In genomic region chrX:2382227-2382626, ce11 we compare ENCODE assay signal across 5 worm cellular contexts.
TF ChIP-seq lines count a peak whose summit lies in the region.

No protein-coding gene starts in this region.

TF ChIP-seq in whole organism, L1 larva, 84 proteins besides CTCF, POLR2A, EP300 and RAD21 (continued from another document and continues in another):
- TF ChIP-seq efl-1 (optimal IDR thresholded peaks at IDR 0.05; lab: Kevin White, UChicago) = peak; percentile 6 to 41
- TF ChIP-seq efl-1 (GFP tag; optimal IDR thresholded peaks at IDR 0.05 in 1 of 2; lab: Kevin White, UChicago) = peak; percentile 54 to 86
- TF ChIP-seq mep-1 (tag; optimal IDR thresholded peaks at IDR 0.05; lab: Kevin White, UChicago) = peak; percentile 51
- TF ChIP-seq grh-1 (GFP tag; IDR thresholded peaks at IDR 0.05; lab: Robert Waterston, UW) = 0 out of 2 replicates have a peak, but pooled peaks have one; percentile 5
- TF ChIP-seq ceh-82 (tag; optimal IDR thresholded peaks at IDR 0.05; lab: Kevin White, UChicago) = peak; percentile 35 to 40 (median 39)
- no peak for TF ChIP-seq jun-1 (tag; optimal IDR thresholded peaks at IDR 0.05; lab: Kevin White, UChicago)
- TF ChIP-seq nhr-71 (tag; optimal IDR thresholded peaks at IDR 0.05; lab: Kevin White, UChicago) = peak; percentile 83
- TF ChIP-seq hlh-4 (tag; optimal IDR thresholded peaks at IDR 0.05; lab: Kevin White, UChicago) = no peak
- no peak for TF ChIP-seq egl-27 (tag; optimal IDR thresholded peaks at IDR 0.05; lab: Kevin White, UChicago)
- no peak for TF ChIP-seq tlp-1 (tag; optimal IDR thresholded peaks at IDR 0.05; lab: Kevin White, UChicago)
- no peak for TF ChIP-seq Y116A8C.19 (tag; optimal IDR thresholded peaks at IDR 0.05; lab: Kevin White, UChicago; ENCODE audit: borderline replicate concordance)
- peak; percentile 57 for TF ChIP-seq dsc-1 (tag; optimal IDR thresholded peaks at IDR 0.05; lab: Kevin White, UChicago)
- TF ChIP-seq skn-1 (tag; optimal IDR thresholded peaks at IDR 0.05; lab: Kevin White, UChicago) = peak; percentile 72
- peak; percentile 59 to 77 for TF ChIP-seq lin-35 (GFP tag; optimal IDR thresholded peaks at IDR 0.05; lab: Kevin White, UChicago)
- TF ChIP-seq mab-9 (GFP tag; IDR thresholded peaks at IDR 0.05; lab: Robert Waterston, UW) = no peak
- peak; percentile 63 for TF ChIP-seq C16A3.4 (tag; optimal IDR thresholded peaks at IDR 0.05; lab: Kevin White, UChicago)
- peak; percentile 32 for TF ChIP-seq blmp-1 (tag; optimal IDR thresholded peaks at IDR 0.05; lab: Kevin White, UChicago)
- peak; percentile 75 for TF ChIP-seq nhr-47 (tag; optimal IDR thresholded peaks at IDR 0.05; lab: Kevin White, UChicago)
- TF ChIP-seq nhr-19 (GFP tag; conservative IDR thresholded peaks at IDR 0.05; lab: Robert Waterston, UW) = peak; percentile 49
- peak; percentile 26 for TF ChIP-seq fkh-8 (tag; optimal IDR thresholded peaks at IDR 0.05; lab: Kevin White, UChicago)
- peak; percentile 1 for TF ChIP-seq F16B12.6 (tag; optimal IDR thresholded peaks at IDR 0.05; lab: Kevin White, UChicago)
- TF ChIP-seq zip-4 (GFP tag; optimal IDR thresholded peaks at IDR 0.05; lab: Kevin White, UChicago) = peak; percentile 0
- TF ChIP-seq egl-13 (tag; optimal IDR thresholded peaks at IDR 0.05; lab: Kevin White, UChicago) = no peak
- peak; percentile 34 for TF ChIP-seq isw-1 (GFP tag; IDR thresholded peaks at IDR 0.05; lab: Robert Waterston, UW)
- TF ChIP-seq irx-1 (tag; optimal IDR thresholded peaks at IDR 0.05; lab: Kevin White, UChicago) = peak; percentile 14
- TF ChIP-seq snu-23 (GFP tag; optimal IDR thresholded peaks at IDR 0.05; lab: Kevin White, UChicago) = peak; percentile 81

TF ChIP-seq in whole organism, L2 larva, 48 proteins besides CTCF, POLR2A, EP300 and RAD21 (continued from another document and continues in another):
- no peak for TF ChIP-seq fos-1 (tag; optimal IDR thresholded peaks at IDR 0.05; lab: Kevin White, UChicago)
- no peak for TF ChIP-seq unc-62 (GFP tag; optimal IDR thresholded peaks at IDR 0.05; lab: Kevin White, UChicago)
- peak; percentile 24 for TF ChIP-seq lin-13 (GFP tag; optimal IDR thresholded peaks at IDR 0.05; lab: Kevin White, UChicago)
- TF ChIP-seq lsy-2 (tag; optimal IDR thresholded peaks at IDR 0.05; lab: Kevin White, UChicago) = peak; percentile 30 to 79
- TF ChIP-seq mab-5 (tag; optimal IDR thresholded peaks at IDR 0.05; lab: Kevin White, UChicago) = no peak
- TF ChIP-seq F13H6.1 (tag; optimal IDR thresholded peaks at IDR 0.05; lab: Kevin White, UChicago) = peak; percentile 59
- TF ChIP-seq nhr-77 (tag; optimal IDR thresholded peaks at IDR 0.05; lab: Kevin White, UChicago) = no peak
- TF ChIP-seq ztf-1 (GFP tag; conservative IDR thresholded peaks at IDR 0.05; lab: Robert Waterston, UW) = no peak
- no peak for TF ChIP-seq unc-39 (tag; optimal IDR thresholded peaks at IDR 0.05; lab: Kevin White, UChicago)
- TF ChIP-seq ceh-16 (tag; optimal IDR thresholded peaks at IDR 0.05; lab: Kevin White, UChicago) = peak; percentile 29
- peak; percentile 50 for TF ChIP-seq nhr-25 (tag; optimal IDR thresholded peaks at IDR 0.05; lab: Kevin White, UChicago)
- TF ChIP-seq elt-1 (tag; optimal IDR thresholded peaks at IDR 0.05; lab: Kevin White, UChicago) = no peak
- TF ChIP-seq mbf-1 (tag; optimal IDR thresholded peaks at IDR 0.05; lab: Kevin White, UChicago) = no peak
- no peak for TF ChIP-seq blmp-1 (tag; optimal IDR thresholded peaks at IDR 0.05; lab: Kevin White, UChicago; ENCODE audit: insufficient read depth)
- no peak for TF ChIP-seq ceh-82 (tag; optimal IDR thresholded peaks at IDR 0.05; lab: Kevin White, UChicago)
- peak; percentile 35 for TF ChIP-seq sem-4 (tag; optimal IDR thresholded peaks at IDR 0.05; lab: Kevin White, UChicago)
- TF ChIP-seq nhr-12 (tag; optimal IDR thresholded peaks at IDR 0.05; lab: Kevin White, UChicago) = no peak
- no peak for TF ChIP-seq peb-1 (tag; optimal IDR thresholded peaks at IDR 0.05; lab: Kevin White, UChicago)
- no peak for TF ChIP-seq R02D3.7 (tag; optimal IDR thresholded peaks at IDR 0.05; lab: Kevin White, UChicago)
- no peak for TF ChIP-seq ZK546.5 (tag; optimal IDR thresholded peaks at IDR 0.05; lab: Kevin White, UChicago)
- TF ChIP-seq zag-1 (tag; optimal IDR thresholded peaks at IDR 0.05; lab: Kevin White, UChicago) = no peak
- TF ChIP-seq crh-2 (tag; optimal IDR thresholded peaks at IDR 0.05; lab: Kevin White, UChicago) = peak; percentile 60
- TF ChIP-seq Y55F3AM.14 (GFP tag; optimal IDR thresholded peaks at IDR 0.05; lab: Kevin White, UChicago) = no peak
- peak; percentile 57 for TF ChIP-seq C34F6.9 (tag; optimal IDR thresholded peaks at IDR 0.05; lab: Kevin White, UChicago)
- TF ChIP-seq nhr-11 (tag; optimal IDR thresholded peaks at IDR 0.05; lab: Kevin White, UChicago) = no peak
- no peak for TF ChIP-seq nhr-6 (tag; optimal IDR thresholded peaks at IDR 0.05; lab: Kevin White, UChicago)
- peak; percentile 30 for TF ChIP-seq nhr-129 (tag; optimal IDR thresholded peaks at IDR 0.05; lab: Kevin White, UChicago)
- peak; percentile 50 for TF ChIP-seq nhr-21 (tag; optimal IDR thresholded peaks at IDR 0.05; lab: Kevin White, UChicago)

TF ChIP-seq in whole organism, L3 larva, 47 proteins besides CTCF, POLR2A, EP300 and RAD21 (continued from another document):
- no peak for TF ChIP-seq ZK546.5 (tag; optimal IDR thresholded peaks at IDR 0.05; lab: Kevin White, UChicago)
- peak; percentile 19 for TF ChIP-seq skn-1 (tag; optimal IDR thresholded peaks at IDR 0.05; lab: Kevin White, UChicago)
- peak; percentile 17 for TF ChIP-seq lin-15B (tag; optimal IDR thresholded peaks at IDR 0.05; lab: Kevin White, UChicago)
- no peak for TF ChIP-seq fkh-2 (tag; optimal IDR thresholded peaks at IDR 0.05; lab: Kevin White, UChicago)
- peak; percentile 44 for TF ChIP-seq hmg-11 (tag; optimal IDR thresholded peaks at IDR 0.05; lab: Kevin White, UChicago)
- peak; percentile 16 for TF ChIP-seq egl-5 (tag; optimal IDR thresholded peaks at IDR 0.05; lab: Kevin White, UChicago)
- no peak for TF ChIP-seq ceh-82 (tag; optimal IDR thresholded peaks at IDR 0.05; lab: Kevin White, UChicago)
- TF ChIP-seq elt-2 (tag; optimal IDR thresholded peaks at IDR 0.05; lab: Kevin White, UChicago) = peak; percentile 38
- peak; percentile 81 for TF ChIP-seq nhr-23 (tag; optimal IDR thresholded peaks at IDR 0.05; lab: Kevin White, UChicago)
- peak; percentile 50 for TF ChIP-seq nfya-1 (tag; optimal IDR thresholded peaks at IDR 0.05; lab: Kevin White, UChicago; ENCODE audit: insufficient read depth)
- TF ChIP-seq eor-1 (tag; optimal IDR thresholded peaks at IDR 0.05; lab: Kevin White, UChicago) = no peak
TF ChIP-seq in whole organism, L3 larva: peak in this region for 14.

TF ChIP-seq in whole organism, L4 larva, 104 proteins besides CTCF, POLR2A, EP300 and RAD21 (continued from another document and continues in another):
- TF ChIP-seq ctbp-1 (GFP tag; IDR thresholded peaks at IDR 0.05; lab: Robert Waterston, UW) = no peak
- TF ChIP-seq dmd-8 (GFP tag; IDR thresholded peaks at IDR 0.05; lab: Robert Waterston, UW) = no peak
- TF ChIP-seq lin-29 (GFP tag; IDR thresholded peaks at IDR 0.05; lab: Robert Waterston, UW) = no peak
- TF ChIP-seq dve-1 (tag; optimal IDR thresholded peaks at IDR 0.05; lab: Kevin White, UChicago; ENCODE audit: insufficient read depth) = peak; percentile 66
- no peak for TF ChIP-seq nhr-42 (GFP tag; IDR thresholded peaks at IDR 0.05; lab: Robert Waterston, UW)
- peak; percentile 2 for TF ChIP-seq duxl-1 (tag; optimal IDR thresholded peaks at IDR 0.05; lab: Kevin White, UChicago; ENCODE audit: poor library complexity)
- TF ChIP-seq egl-43 (GFP tag; IDR thresholded peaks at IDR 0.05; lab: Robert Waterston, UW) = no peak
- no peak for TF ChIP-seq nhr-237 (tag; optimal IDR thresholded peaks at IDR 0.05; lab: Kevin White, UChicago)
- no peak for TF ChIP-seq ceh-82 (tag; optimal IDR thresholded peaks at IDR 0.05; lab: Kevin White, UChicago)
- TF ChIP-seq ceh-62 (tag; optimal IDR thresholded peaks at IDR 0.05; lab: Kevin White, UChicago) = no peak
- TF ChIP-seq ceh-28 (tag; optimal IDR thresholded peaks at IDR 0.05; lab: Kevin White, UChicago) = no peak
- TF ChIP-seq tra-1 (GFP tag; IDR thresholded peaks at IDR 0.05; lab: Robert Waterston, UW) = no peak
- peak in 1 of 2 experiments; percentile 11 for TF ChIP-seq hif-1 (tag; optimal IDR thresholded peaks at IDR 0.05; lab: Kevin White, UChicago)
- no peak for TF ChIP-seq mdt-29 (GFP tag; IDR thresholded peaks at IDR 0.05; lab: Robert Waterston, UW)
- no peak for TF ChIP-seq vab-7 (GFP tag; IDR thresholded peaks at IDR 0.05; lab: Robert Waterston, UW)
- TF ChIP-seq daf-19 (GFP tag; conservative IDR thresholded peaks at IDR 0.05; lab: Robert Waterston, UW) = no peak
- TF ChIP-seq hlh-11 (tag; optimal IDR thresholded peaks at IDR 0.05; lab: Kevin White, UChicago) = peak; percentile 54
- TF ChIP-seq hlh-30 (tag; optimal IDR thresholded peaks at IDR 0.05; lab: Kevin White, UChicago; ENCODE audit: insufficient read depth) = peak; percentile 60
- no peak for TF ChIP-seq mxl-2 (GFP tag; conservative IDR thresholded peaks at IDR 0.05; lab: Robert Waterston, UW)
- no peak for TF ChIP-seq pha-4 (GFP tag; IDR thresholded peaks at IDR 0.05; lab: Robert Waterston, UW)
- TF ChIP-seq pha-4 (tag; optimal IDR thresholded peaks at IDR 0.05; lab: Kevin White, UChicago) = no peak
- TF ChIP-seq nhr-6 (tag; optimal IDR thresholded peaks at IDR 0.05; lab: Kevin White, UChicago) = no peak
- no peak for TF ChIP-seq daf-8 (GFP tag; IDR thresholded peaks at IDR 0.05; lab: Robert Waterston, UW)
- no peak for TF ChIP-seq ZK546.5 (tag; optimal IDR thresholded peaks at IDR 0.05; lab: Kevin White, UChicago)
- no peak for TF ChIP-seq fos-1 (tag; optimal IDR thresholded peaks at IDR 0.05; lab: Kevin White, UChicago)
- TF ChIP-seq nhr-41 (GFP tag; IDR thresholded peaks at IDR 0.05; lab: Robert Waterston, UW) = no peak
- TF ChIP-seq jun-1 (tag; optimal IDR thresholded peaks at IDR 0.05; lab: Kevin White, UChicago) = no peak
- peak in 1 of 2 experiments; percentile 31 for TF ChIP-seq mdl-1 (tag; optimal IDR thresholded peaks at IDR 0.05; lab: Kevin White, UChicago)
- no peak for TF ChIP-seq cey-2 (tag; optimal IDR thresholded peaks at IDR 0.05; lab: Kevin White, UChicago; ENCODE audit: borderline replicate concordance, insufficient read depth)
- no peak for TF ChIP-seq nhr-10 (tag; optimal IDR thresholded peaks at IDR 0.05; lab: Kevin White, UChicago)
- TF ChIP-seq fkh-10 (GFP tag; optimal IDR thresholded peaks at IDR 0.05; lab: Kevin White, UChicago) = no peak
- peak; percentile 9 for TF ChIP-seq F37D6.2 (tag; optimal IDR thresholded peaks at IDR 0.05; lab: Kevin White, UChicago)
- no peak for TF ChIP-seq php-3 (GFP tag; IDR thresholded peaks at IDR 0.05; lab: Robert Waterston, UW)
- TF ChIP-seq snpc-1.2 (GFP tag; IDR thresholded peaks at IDR 0.05; lab: Robert Waterston, UW) = no peak
- TF ChIP-seq zfp-3 (GFP tag; conservative IDR thresholded peaks at IDR 0.05; lab: Robert Waterston, UW) = no peak
- no peak for TF ChIP-seq daf-12 (tag; optimal IDR thresholded peaks at IDR 0.05; lab: Kevin White, UChicago)
- no peak for TF ChIP-seq skn-1 (tag; optimal IDR thresholded peaks at IDR 0.05; lab: Kevin White, UChicago)
- TF ChIP-seq ztf-11 (tag; optimal IDR thresholded peaks at IDR 0.05; lab: Kevin White, UChicago) = no peak
- TF ChIP-seq T26A8.4 (GFP tag; IDR thresholded peaks at IDR 0.05; lab: Robert Waterston, UW) = no peak

TF ChIP-seq in whole organism, young adult, 124 proteins besides CTCF, POLR2A, EP300 and RAD21 (continued from another document):
- peak; percentile 54 for TF ChIP-seq lin-40 (tag; optimal IDR thresholded peaks at IDR 0.05; lab: Kevin White, UChicago)
- no peak for TF ChIP-seq efl-1 (GFP tag; optimal IDR thresholded peaks at IDR 0.05; lab: Kevin White, UChicago)
- no peak for TF ChIP-seq mxl-1 (tag; optimal IDR thresholded peaks at IDR 0.05; lab: Kevin White, UChicago)
- TF ChIP-seq atf-7 (tag; optimal IDR thresholded peaks at IDR 0.05; lab: Kevin White, UChicago) = no peak
- peak; percentile 33 for TF ChIP-seq hmg-1.2 (GFP tag; IDR thresholded peaks at IDR 0.05; lab: Robert Waterston, UW)
- TF ChIP-seq mel-28 (tag; optimal IDR thresholded peaks at IDR 0.05; lab: Kevin White, UChicago; ENCODE audit: borderline replicate concordance) = no peak
- no peak for TF ChIP-seq ztf-3 (GFP tag; optimal IDR thresholded peaks at IDR 0.05; lab: Kevin White, UChicago)
- no peak for TF ChIP-seq D2030.7 (GFP tag; IDR thresholded peaks at IDR 0.05; lab: Robert Waterston, UW)
TF ChIP-seq in whole organism, young adult: peak in this region for 10.
